Fruit fly (Drosophila melanogaster) whole organism, embryonic: ENCODE data around the gene CG43088.

Source experiments
- Abd-B ChIP-seq: fragments of 200-800 bp; sonication (Bioruptor generic); optimal IDR thresholded peaks from 2 replicates; lab custom pipeline; 2018; ENCODE audit warnings: missing biosample characterization, mild to moderate bottlenecking, missing genetic modification characterization, moderate library complexity
- Asciz ChIP-seq: fragments of 200-800 bp; sonication (Bioruptor generic); optimal IDR thresholded peaks from 2 replicates; lab custom pipeline; 2017; ENCODE audit warnings: missing biosample characterization, mild to moderate bottlenecking, missing genetic modification characterization, missing genetic modification reagents
- B-H1 ChIP-seq: fragments of 200-800 bp; sonication (Bioruptor generic); IDR thresholded peaks from 3 replicates; pipeline ENCODE4 v1.3.6; 2022; ENCODE audit warnings: missing biosample characterization, missing genetic modification characterization
- CG1024 ChIP-seq: fragments of 200-800 bp; sonication (Bioruptor generic); IDR thresholded peaks from 2 replicates; pipeline ENCODE4 v1.3.6; 2022; ENCODE audit warnings: missing biosample characterization, missing genetic modification characterization
- CG12236 ChIP-seq: fragments of 200-800 bp; sonication (Bioruptor generic); optimal IDR thresholded peaks from 2 replicates; lab custom pipeline; 2016; ENCODE audit warnings: missing biosample characterization, missing genetic modification characterization
- CG14050 ChIP-seq: fragments of 200-800 bp; sonication (Bioruptor generic); IDR thresholded peaks from 3 replicates; pipeline ENCODE4 v1.3.6; 2022; ENCODE audit warnings: missing biosample characterization, missing genetic modification characterization
- CG1602 ChIP-seq: fragments of 200-800 bp; sonication (Bioruptor generic); optimal IDR thresholded peaks from 3 replicates; lab custom pipeline; 2016; ENCODE audit warnings: missing biosample characterization, missing genetic modification characterization
- CG32767 ChIP-seq: fragments of 200-800 bp; sonication (Bioruptor generic); IDR thresholded peaks from 2 replicates; pipeline ENCODE4 v1.3.6; 2022; ENCODE audit warnings: missing biosample characterization, missing genetic modification characterization
- CG34376 ChIP-seq: fragments of 200-800 bp; sonication (Bioruptor generic); optimal IDR thresholded peaks from 2 replicates; lab custom pipeline; 2018; ENCODE audit warnings: missing biosample characterization, mild to moderate bottlenecking, missing genetic modification characterization
- CG3847 ChIP-seq: fragments of 200-800 bp; sonication (Bioruptor generic); IDR thresholded peaks from 2 replicates; pipeline ENCODE4 v1.3.6; 2022; ENCODE audit warnings: missing biosample characterization, missing genetic modification characterization
- CG4328 ChIP-seq: fragments of 200-800 bp; sonication (Bioruptor generic); optimal IDR thresholded peaks from 3 replicates; lab custom pipeline; 2017; ENCODE audit warnings: missing biosample characterization, missing genetic modification reagents, missing genetic modification characterization
- CG4424 ChIP-seq: fragments of 200-800 bp; sonication (Bioruptor generic); optimal IDR thresholded peaks from 3 replicates; lab custom pipeline; 2016; ENCODE audit warnings: missing biosample characterization, missing genetic modification characterization
- CG6272 ChIP-seq: fragments of 200-800 bp; sonication (Bioruptor generic); IDR thresholded peaks from 2 replicates; pipeline ENCODE4 v1.3.6; 2022; ENCODE audit warnings: missing biosample characterization, missing genetic modification characterization
- CG6765 ChIP-seq: fragments of 200-800 bp; sonication (Bioruptor generic); optimal IDR thresholded peaks from 3 replicates; lab custom pipeline; 2017; ENCODE audit warnings: missing biosample characterization, mild to moderate bottlenecking, missing genetic modification characterization
- CG8924 ChIP-seq: fragments of 200-800 bp; optimal IDR thresholded peaks from 3 replicates; lab custom pipeline; 2019; ENCODE audit warnings: missing biosample characterization, mild to moderate bottlenecking, missing genetic modification characterization, moderate library complexity
- D19A ChIP-seq: fragments of 200-800 bp; optimal IDR thresholded peaks from 3 replicates; lab custom pipeline; 2019; ENCODE audit warnings: missing biosample characterization, mild to moderate bottlenecking, missing genetic modification characterization, moderate library complexity
- Dll ChIP-seq: fragments of 200-800 bp; sonication (Bioruptor generic); IDR thresholded peaks from 4 replicates; pipeline ENCODE4 v1.3.6; 2022; ENCODE audit warnings: missing biosample characterization, missing genetic modification characterization; ENCODE audit not compliant: partially characterized antibody
- ERR ChIP-seq: fragments of 200-800 bp; sonication (Bioruptor generic); optimal IDR thresholded peaks from 2 replicates; lab custom pipeline; 2016; ENCODE audit warnings: missing biosample characterization, missing genetic modification characterization
- Gsc ChIP-seq: fragments of 200-800 bp; sonication (Bioruptor generic); IDR thresholded peaks from 2 replicates; pipeline ENCODE4 v1.3.6; 2022; ENCODE audit warnings: missing biosample characterization, missing genetic modification characterization
- Hey ChIP-seq: fragments of 200-800 bp; sonication (Bioruptor generic); optimal IDR thresholded peaks from 3 replicates; lab custom pipeline; 2018; ENCODE audit warnings: missing biosample characterization, mild to moderate bottlenecking, missing genetic modification characterization
- Hmx ChIP-seq: fragments of 200-800 bp; sonication (Bioruptor generic); optimal IDR thresholded peaks from 2 replicates; lab custom pipeline; 2016; ENCODE audit warnings: missing biosample characterization, missing genetic modification characterization
- Jarid2 ChIP-seq: fragments of 200-800 bp; sonication (Bioruptor generic); optimal IDR thresholded peaks from 3 replicates; lab custom pipeline; 2017; ENCODE audit warnings: mild to moderate bottlenecking, missing biosample characterization, missing genetic modification reagents, missing genetic modification characterization
- Lhr ChIP-seq: fragments of 200-800 bp; sonication (Bioruptor generic); optimal IDR thresholded peaks from 3 replicates; lab custom pipeline; 2017; ENCODE audit warnings: mild to moderate bottlenecking, missing biosample characterization, missing genetic modification reagents, missing genetic modification characterization
- Lim3 ChIP-seq: fragments of 200-800 bp; sonication (Bioruptor generic); IDR thresholded peaks from 2 replicates; pipeline ENCODE4 v1.3.6; 2022; ENCODE audit warnings: missing biosample characterization, missing genetic modification characterization
- Mrtf ChIP-seq: fragments of 200-800 bp; sonication (Bioruptor generic); IDR thresholded peaks from 3 replicates; pipeline ENCODE4 v1.3.6; 2022; ENCODE audit warnings: missing biosample characterization, missing genetic modification characterization
- Opbp ChIP-seq: fragments of 200-800 bp; sonication (Bioruptor generic); IDR thresholded peaks from 3 replicates; pipeline ENCODE4 v1.3.6; 2022; ENCODE audit warnings: missing biosample characterization, missing genetic modification characterization; ENCODE audit not compliant: partially characterized antibody
- Side ChIP-seq: fragments of 200-800 bp; sonication (Bioruptor generic); optimal IDR thresholded peaks from 2 replicates; lab custom pipeline; 2016; ENCODE audit warnings: missing biosample characterization, missing genetic modification characterization
- Six4 ChIP-seq: fragments of 200-800 bp; sonication (Bioruptor generic); optimal IDR thresholded peaks from 2 replicates; lab custom pipeline; 2016; ENCODE audit warnings: missing biosample characterization, missing genetic modification characterization
- Spps ChIP-seq: fragments of 200-800 bp; sonication (Bioruptor generic); optimal IDR thresholded peaks from 2 replicates; lab custom pipeline; 2018; ENCODE audit warnings: missing biosample characterization, mild to moderate bottlenecking, missing genetic modification characterization
- Trl ChIP-seq, 3 experiments: fragments of >200 bp in 2 of 3; fragments of 200-800 bp in 1 of 3; sonication (Bioruptor generic) in 1 of 3; optimal IDR thresholded peaks; 2 replicates in 1 of 3; 3 replicates in 2 of 3; lab custom pipeline; 2016 to 2017; ENCODE audit warnings: missing biosample characterization in 1 of 3, missing genetic modification characterization in 1 of 3
- Xbp1 ChIP-seq: fragments of 200-800 bp; sonication (Bioruptor generic); optimal IDR thresholded peaks from 3 replicates; lab custom pipeline; 2016; ENCODE audit warnings: missing biosample characterization, mild to moderate bottlenecking, missing genetic modification characterization
- Xrp1 ChIP-seq: fragments of 200-800 bp; sonication (Bioruptor generic); IDR thresholded peaks from 2 replicates; pipeline ENCODE4 v1.3.6; 2022; ENCODE audit warnings: missing biosample characterization, missing genetic modification characterization
- aop ChIP-seq: fragments of 200-800 bp; sonication (Bioruptor generic); IDR thresholded peaks from 2 replicates; pipeline ENCODE4 v1.3.6; 2022; ENCODE audit warnings: missing biosample characterization, missing genetic modification characterization
- ara ChIP-seq: fragments of 200-800 bp; sonication (Bioruptor generic); IDR thresholded peaks from 2 replicates; pipeline ENCODE4 v1.3.6; 2022; ENCODE audit warnings: missing biosample characterization, missing genetic modification characterization
- caup ChIP-seq: fragments of 200-800 bp; sonication (Bioruptor generic); optimal IDR thresholded peaks from 3 replicates; lab custom pipeline; 2017; ENCODE audit warnings: missing biosample characterization, mild to moderate bottlenecking, missing genetic modification characterization, moderate library complexity; ENCODE audit not compliant: severe bottlenecking
- cg ChIP-seq: fragments of 200-800 bp; sonication (Bioruptor generic); optimal IDR thresholded peaks from 3 replicates; lab custom pipeline; 2019; ENCODE audit warnings: missing biosample characterization, mild to moderate bottlenecking, missing genetic modification characterization, moderate library complexity
- ci ChIP-seq: fragments of 200-800 bp; sonication (Bioruptor generic); IDR thresholded peaks from 3 replicates; pipeline ENCODE4 v1.3.6; 2022; ENCODE audit warnings: missing biosample characterization, missing genetic modification characterization
- ems ChIP-seq: fragments of 200-800 bp; sonication (Bioruptor generic); optimal IDR thresholded peaks from 3 replicates; lab custom pipeline; 2016; ENCODE audit warnings: missing biosample characterization, missing genetic modification characterization
- exex ChIP-seq: fragments of 200-800 bp; sonication (Bioruptor generic); optimal IDR thresholded peaks from 4 replicates; lab custom pipeline; 2018; ENCODE audit warnings: missing biosample characterization, mild to moderate bottlenecking, missing genetic modification characterization, moderate library complexity
- gsb ChIP-seq: fragments of 200-800 bp; sonication (Bioruptor generic); IDR thresholded peaks from 2 replicates; pipeline ENCODE4 v1.3.6; 2022; ENCODE audit warnings: missing biosample characterization, missing genetic modification characterization
- ham ChIP-seq: fragments of 200-800 bp; sonication (Bioruptor generic); IDR thresholded peaks from 2 replicates; pipeline ENCODE4 v1.3.6; 2022; ENCODE audit warnings: missing biosample characterization, missing genetic modification characterization
- kah ChIP-seq: fragments of 200-800 bp; sonication (Bioruptor generic); optimal IDR thresholded peaks from 2 replicates; lab custom pipeline; 2018; ENCODE audit warnings: missing biosample characterization, mild to moderate bottlenecking, missing genetic modification characterization
- kni ChIP-seq: fragments of 200-800 bp; sonication (Bioruptor generic); optimal IDR thresholded peaks from 3 replicates; lab custom pipeline; 2017; ENCODE audit warnings: mild to moderate bottlenecking, missing biosample characterization, missing genetic modification reagents, missing genetic modification characterization
- pfk ChIP-seq: fragments of 200-800 bp; sonication (Bioruptor generic); optimal IDR thresholded peaks from 2 replicates; lab custom pipeline; 2018; ENCODE audit warnings: missing biosample characterization, mild to moderate bottlenecking, missing genetic modification characterization, moderate library complexity
- pum ChIP-seq: fragments of 200-800 bp; sonication (Bioruptor generic); optimal IDR thresholded peaks from 2 replicates; lab custom pipeline; 2016; ENCODE audit warnings: missing biosample characterization, missing genetic modification characterization
- shn ChIP-seq: fragments of 200-800 bp; sonication (Bioruptor generic); optimal IDR thresholded peaks from 3 replicates; lab custom pipeline; 2016; ENCODE audit warnings: missing biosample characterization, missing genetic modification characterization
- sisA ChIP-seq: fragments of 200-800 bp; sonication (Bioruptor generic); IDR thresholded peaks from 2 replicates; pipeline ENCODE4 v1.3.6; 2022; ENCODE audit warnings: missing biosample characterization, missing genetic modification characterization
- slp2 ChIP-seq: fragments of 200-800 bp; sonication (Bioruptor generic); optimal IDR thresholded peaks from 2 replicates; lab custom pipeline; 2016; ENCODE audit warnings: missing biosample characterization, missing genetic modification characterization
- sqz ChIP-seq: fragments of 200-800 bp; sonication (Bioruptor generic); optimal IDR thresholded peaks from 3 replicates; lab custom pipeline; 2018; ENCODE audit warnings: missing biosample characterization, mild to moderate bottlenecking, missing genetic modification characterization
- toy ChIP-seq: fragments of 200-800 bp; sonication (Bioruptor generic); IDR thresholded peaks from 2 replicates; pipeline ENCODE4 v1.3.6; 2022; ENCODE audit warnings: missing biosample characterization, missing genetic modification characterization
- twi ChIP-seq: fragments of 200-800 bp; optimal IDR thresholded peaks from 2 replicates; lab custom pipeline; 2019; ENCODE audit warnings: missing biosample characterization, mild to moderate bottlenecking, missing genetic modification characterization, moderate library complexity

Gene CG43088

dm6 chrX:14689108-14689507 lies 13.1 kb upstream of the CG43088 start (continued):
- peak; percentile 43 for TF ChIP-seq caup (GFP tag; lab: Kevin White, UChicago)
- TF ChIP-seq CG6272 (GFP tag; lab: Robert Waterston, UW): peak; percentile 35; the same call in 1 of the 2 replicates
- no peak for TF ChIP-seq Dll (GFP tag; lab: Robert Waterston, UW)
- TF ChIP-seq exex (tag; lab: Kevin White, UChicago): no peak
- TF ChIP-seq Hmx (GFP tag; lab: Kevin White, UChicago): no peak
- TF ChIP-seq ham (GFP tag; lab: Robert Waterston, UW): no peak
- TF ChIP-seq pum (GFP tag; lab: Kevin White, UChicago): peak; percentile 56
- peak; percentile 49; the same call in 1 of the 2 replicates for TF ChIP-seq gsb (GFP tag; lab: Robert Waterston, UW)
- no peak for TF ChIP-seq ERR
- TF ChIP-seq CG14050 (GFP tag; lab: Robert Waterston, UW): peak; percentile 71
- TF ChIP-seq ems (GFP tag; lab: Kevin White, UChicago): peak; percentile 63
- no peak for TF ChIP-seq CG12236
- TF ChIP-seq Hey (tag; lab: Kevin White, UChicago): no peak
- peak; percentile 61; the same call in 1 of the 2 replicates for TF ChIP-seq CG32767
- TF ChIP-seq CG1024 (GFP tag; lab: Robert Waterston, UW): peak; percentile 68
- TF ChIP-seq kah: peak; percentile 63
- peak; percentile 58 for TF ChIP-seq Six4 (GFP tag; lab: Kevin White, UChicago)
- no peak for TF ChIP-seq CG6765 (GFP tag; lab: Kevin White, UChicago)
- TF ChIP-seq Abd-B (GFP tag; lab: Kevin White, UChicago): peak; percentile 67
- peak; percentile 35 for TF ChIP-seq Side (GFP tag; lab: Kevin White, UChicago)
- TF ChIP-seq Gsc (GFP tag; lab: Robert Waterston, UW): peak; percentile 52
- peak; percentile 0 for TF ChIP-seq Lhr (GFP tag; lab: Kevin White, UChicago)
- TF ChIP-seq Lim3 (GFP tag; lab: Robert Waterston, UW): no peak
- peak; percentile 74 for TF ChIP-seq ara (GFP tag; lab: Robert Waterston, UW)
- peak; percentile 31 for TF ChIP-seq slp2 (GFP tag; lab: Kevin White, UChicago)
- TF ChIP-seq CG4328 (GFP tag; lab: Kevin White, UChicago): peak; percentile 38
- TF ChIP-seq pfk: no peak
- no peak for TF ChIP-seq kni (GFP tag; lab: Kevin White, UChicago)
- TF ChIP-seq Mrtf (GFP tag; lab: Robert Waterston, UW): peak; percentile 71
- no peak for TF ChIP-seq twi (tag; lab: Kevin White, UChicago)
- TF ChIP-seq aop: no peak
- TF ChIP-seq CG4424 (GFP tag; lab: Kevin White, UChicago): peak; percentile 55
- no peak for TF ChIP-seq Jarid2
- TF ChIP-seq sisA (GFP tag; lab: Robert Waterston, UW): peak; percentile 89
- no peak for TF ChIP-seq toy
- TF ChIP-seq B-H1 (GFP tag; lab: Robert Waterston, UW): peak; percentile 77; the same call in 2 of the 3 replicates
- peak; percentile 54 for TF ChIP-seq Asciz (GFP tag; lab: Kevin White, UChicago)
- peak; percentile 82 for TF ChIP-seq Xrp1 (GFP tag; lab: Robert Waterston, UW)
- TF ChIP-seq ci: peak; percentile 91
- TF ChIP-seq CG8924 (tag; lab: Kevin White, UChicago): peak; percentile 72
- TF ChIP-seq CG34376 (GFP tag; lab: Kevin White, UChicago): no peak
- TF ChIP-seq CG3847 (GFP tag; lab: Robert Waterston, UW): 0 out of 2 replicates have a peak, but pooled peaks have one; percentile 56
- TF ChIP-seq Spps (tag; lab: Kevin White, UChicago): peak; percentile 26
- TF ChIP-seq shn (GFP tag; lab: Kevin White, UChicago): no peak
- no peak for TF ChIP-seq cg (GFP tag; lab: Kevin White, UChicago)
- peak; percentile 58 for TF ChIP-seq CG1602 (GFP tag; lab: Kevin White, UChicago)
- peak; percentile 78 for TF ChIP-seq Xbp1 (GFP tag; lab: Kevin White, UChicago)
- peak; percentile 45 for TF ChIP-seq sqz
- peak; percentile 57 for TF ChIP-seq D19A (tag; lab: Kevin White, UChicago)
- TF ChIP-seq Trl (optimal IDR thresholded peaks at IDR 0.05; lab: Kevin White, UChicago): no peak
- TF ChIP-seq Trl (GFP tag; optimal IDR thresholded peaks at IDR 0.05; lab: Kevin White, UChicago): peak; percentile 48
- TF ChIP-seq Opbp (GFP tag; lab: Robert Waterston, UW): no peak
